Fruit fly (Drosophila melanogaster) whole organism, embryonic: ENCODE results near the gene loaf.

Experiments
- ATbp ChIP-seq: fragments of 200-800 bp; sonication (Bioruptor generic); optimal IDR thresholded peaks from 2 replicates; lab custom pipeline; 2017; ENCODE audit warnings: missing biosample characterization, mild to moderate bottlenecking, missing genetic modification characterization, missing genetic modification reagents
- BEAF-32 ChIP-seq: fragments of 200-800 bp; sonication (Bioruptor generic); optimal IDR thresholded peaks from 3 replicates; lab custom pipeline; 2017; ENCODE audit warnings: missing biosample characterization, missing genetic modification characterization, mild to moderate bottlenecking, moderate library complexity, missing genetic modification reagents
- Bteb2 ChIP-seq: fragments of 200-800 bp; sonication (Bioruptor generic); optimal IDR thresholded peaks from 2 replicates; lab custom pipeline; 2016; ENCODE audit warnings: missing biosample characterization, missing genetic modification characterization
- CG12391 ChIP-seq: fragments of 200-800 bp; sonication (Bioruptor generic); optimal IDR thresholded peaks from 3 replicates; lab custom pipeline; 2018; ENCODE audit warnings: missing biosample characterization, mild to moderate bottlenecking, missing genetic modification characterization, moderate library complexity
- CG12659 ChIP-seq: fragments of 200-800 bp; sonication (Bioruptor generic); optimal IDR thresholded peaks from 3 replicates; lab custom pipeline; 2017; ENCODE audit warnings: mild to moderate bottlenecking, missing biosample characterization, missing genetic modification reagents, missing genetic modification characterization
- CG13424 ChIP-seq: fragments of 200-800 bp; sonication (Bioruptor generic); optimal IDR thresholded peaks from 2 replicates; lab custom pipeline; 2019; ENCODE audit warnings: missing biosample characterization, mild to moderate bottlenecking, missing genetic modification characterization, moderate library complexity
- CG13624 ChIP-seq: fragments of 200-800 bp; sonication (Bioruptor generic); optimal IDR thresholded peaks from 2 replicates; lab custom pipeline; 2016; ENCODE audit warnings: missing biosample characterization, missing genetic modification characterization
- CG14441 ChIP-seq: fragments of 200-800 bp; sonication (Bioruptor generic); IDR thresholded peaks from 2 replicates; pipeline ENCODE4 v1.3.6; 2022; ENCODE audit warnings: missing biosample characterization, missing genetic modification characterization
- CG14710 ChIP-seq: fragments of 200-800 bp; sonication (Bioruptor generic); optimal IDR thresholded peaks from 3 replicates; lab custom pipeline; 2019; ENCODE audit warnings: missing biosample characterization, mild to moderate bottlenecking, missing genetic modification characterization, moderate library complexity
- CG15514 ChIP-seq: fragments of 200-800 bp; sonication (Bioruptor generic); optimal IDR thresholded peaks from 3 replicates; lab custom pipeline; 2017; ENCODE audit warnings: missing biosample characterization, missing genetic modification characterization, mild to moderate bottlenecking, moderate library complexity, missing genetic modification reagents
- CG1603 ChIP-seq: fragments of 200-800 bp; sonication (Bioruptor generic); optimal IDR thresholded peaks from 2 replicates; lab custom pipeline; 2019; ENCODE audit warnings: missing biosample characterization, mild to moderate bottlenecking, missing genetic modification characterization, moderate library complexity
- CG17186 ChIP-seq: fragments of 200-800 bp; sonication (Bioruptor generic); optimal IDR thresholded peaks from 3 replicates; lab custom pipeline; 2017; ENCODE audit warnings: missing biosample characterization, missing genetic modification reagents, missing genetic modification characterization
- CG17361 ChIP-seq: fragments of 200-800 bp; sonication (Bioruptor generic); IDR thresholded peaks from 3 replicates; pipeline ENCODE4 v1.3.6; 2022; ENCODE audit warnings: missing biosample characterization, missing genetic modification characterization
- CG2120 ChIP-seq: fragments of 200-800 bp; sonication (Bioruptor generic); optimal IDR thresholded peaks from 3 replicates; lab custom pipeline; 2016; ENCODE audit warnings: missing biosample characterization, missing genetic modification characterization
- CG2202 ChIP-seq: fragments of 200-800 bp; sonication (Bioruptor generic); optimal IDR thresholded peaks from 2 replicates; lab custom pipeline; 2018; ENCODE audit warnings: missing biosample characterization, mild to moderate bottlenecking, missing genetic modification characterization
- CG2712 ChIP-seq: fragments of 200-800 bp; optimal IDR thresholded peaks from 3 replicates; lab custom pipeline; 2019; ENCODE audit warnings: missing biosample characterization, mild to moderate bottlenecking, missing genetic modification characterization, moderate library complexity
- CG30403 ChIP-seq: fragments of 200-800 bp; sonication (Bioruptor generic); optimal IDR thresholded peaks from 3 replicates; lab custom pipeline; 2016; ENCODE audit warnings: missing biosample characterization, missing genetic modification characterization
- CG4617 ChIP-seq: fragments of 200-800 bp; sonication (Bioruptor generic); optimal IDR thresholded peaks from 3 replicates; lab custom pipeline; 2016; ENCODE audit warnings: missing biosample characterization, missing genetic modification characterization, borderline replicate concordance
- CG7839 ChIP-seq: fragments of 200-800 bp; sonication (Bioruptor generic); optimal IDR thresholded peaks from 3 replicates; lab custom pipeline; 2018; ENCODE audit warnings: missing biosample characterization, mild to moderate bottlenecking, missing genetic modification characterization, moderate library complexity
- CG7928 ChIP-seq: fragments of 200-800 bp; sonication (Bioruptor generic); optimal IDR thresholded peaks from 2 replicates; lab custom pipeline; 2017; ENCODE audit warnings: missing biosample characterization, mild to moderate bottlenecking, missing genetic modification characterization
- CG8290 ChIP-seq, 3 experiments: fragments of 200-800 bp; sonication (Bioruptor generic); optimal IDR thresholded peaks; 2 replicates each; lab custom pipeline; 2016 to 2019; ENCODE audit warnings: missing biosample characterization in 3 of 3, missing genetic modification characterization in 3 of 3, mild to moderate bottlenecking in 2 of 3, moderate library complexity in 1 of 3
- CG9797 ChIP-seq: fragments of 200-800 bp; sonication (Bioruptor generic); optimal IDR thresholded peaks from 3 replicates; lab custom pipeline; 2018; ENCODE audit warnings: missing biosample characterization, mild to moderate bottlenecking, missing genetic modification characterization
- CHES-1-like ChIP-seq: fragments of 200-800 bp; sonication (Bioruptor generic); optimal IDR thresholded peaks from 2 replicates; lab custom pipeline; 2016; ENCODE audit warnings: missing biosample characterization, missing genetic modification characterization
- Dp ChIP-seq: fragments of 200-800 bp; sonication (Bioruptor generic); optimal IDR thresholded peaks from 2 replicates; lab custom pipeline; 2018; ENCODE audit warnings: missing biosample characterization, mild to moderate bottlenecking, missing genetic modification characterization, moderate library complexity
- E2f2 ChIP-seq: fragments of 200-800 bp; sonication (Bioruptor generic); IDR thresholded peaks from 2 replicates; pipeline ENCODE4 v1.3.6; 2022; ENCODE audit warnings: missing biosample characterization, missing genetic modification characterization
- Fer1 ChIP-seq: fragments of 200-800 bp; sonication (Bioruptor generic); optimal IDR thresholded peaks from 2 replicates; lab custom pipeline; 2017; ENCODE audit warnings: missing biosample characterization, mild to moderate bottlenecking, missing genetic modification characterization
- Hr51 ChIP-seq, 2 experiments: fragments of 200-800 bp; sonication (Bioruptor generic); optimal IDR thresholded peaks; 2 replicates in 1 of 2; 3 replicates in 1 of 2; lab custom pipeline; 2016 to 2018; ENCODE audit warnings: missing biosample characterization in 2 of 2, missing genetic modification characterization in 2 of 2, mild to moderate bottlenecking in 1 of 2, moderate library complexity in 1 of 2
- MBD-R2 ChIP-seq: fragments of 200-800 bp; sonication (Bioruptor generic); IDR thresholded peaks from 2 replicates; pipeline ENCODE4 v1.3.6; 2022; ENCODE audit warnings: missing biosample characterization, missing genetic modification characterization
- Med ChIP-seq: fragments of 200-800 bp; sonication (Bioruptor generic); peaks from one replicate; lab custom pipeline; 2016; ENCODE audit warnings: missing biosample characterization, missing genetic modification characterization, mild to moderate bottlenecking, inconsistent platforms, moderate library complexity
- Myb ChIP-seq: fragments of 200-800 bp; sonication (Bioruptor generic); optimal IDR thresholded peaks from 2 replicates; lab custom pipeline; 2016; ENCODE audit warnings: missing biosample characterization, missing genetic modification characterization
- Pdp1 ChIP-seq, 2 experiments: fragments of 200-800 bp; sonication (Bioruptor generic); optimal IDR thresholded peaks; 3 replicates each; lab custom pipeline; 2016; ENCODE audit warnings: missing biosample characterization in 2 of 2, missing genetic modification characterization in 2 of 2, mild to moderate bottlenecking in 1 of 2, moderate library complexity in 1 of 2
- Sin3A ChIP-seq: fragments of >200 bp; optimal IDR thresholded peaks from 2 replicates; lab custom pipeline; 2018
- amos ChIP-seq: fragments of 200-800 bp; sonication (Bioruptor generic); IDR thresholded peaks from 2 replicates; pipeline ENCODE4 v1.3.6; 2022; ENCODE audit warnings: missing biosample characterization, missing genetic modification characterization; ENCODE audit not compliant: partially characterized antibody
- ato ChIP-seq: fragments of 200-800 bp; sonication (Bioruptor generic); IDR thresholded peaks from 2 replicates; pipeline ENCODE4 v1.3.6; 2022; ENCODE audit warnings: missing biosample characterization, missing genetic modification characterization; ENCODE audit not compliant: partially characterized antibody
- ci ChIP-seq: fragments of 200-800 bp; sonication (Bioruptor generic); IDR thresholded peaks from 3 replicates; pipeline ENCODE4 v1.3.6; 2022; ENCODE audit warnings: missing biosample characterization, missing genetic modification characterization
- dm ChIP-seq: fragments of 200-800 bp; sonication (Bioruptor generic); optimal IDR thresholded peaks from 3 replicates; lab custom pipeline; 2016; ENCODE audit warnings: missing biosample characterization, missing genetic modification characterization
- ftz-f1 ChIP-seq: fragments of 200-800 bp; sonication (Bioruptor generic); optimal IDR thresholded peaks from 2 replicates; lab custom pipeline; 2016; ENCODE audit warnings: missing biosample characterization, missing genetic modification characterization
- hkb ChIP-seq, 2 experiments: fragments of 200-800 bp in 1 of 2; fragments of >200 bp in 1 of 2; sonication (Bioruptor generic) in 1 of 2; IDR thresholded peaks in 1 of 2; optimal IDR thresholded peaks in 1 of 2; 2 replicates each; pipeline versions ENCODE4 v1.3.6 to Lab custom; 2017 to 2022; ENCODE audit warnings: missing biosample characterization in 1 of 2, missing genetic modification characterization in 1 of 2
- jumu ChIP-seq: fragments of 200-800 bp; sonication (Bioruptor generic); optimal IDR thresholded peaks from 3 replicates; lab custom pipeline; 2016; ENCODE audit warnings: missing biosample characterization, missing genetic modification characterization
- kah ChIP-seq: fragments of 200-800 bp; sonication (Bioruptor generic); optimal IDR thresholded peaks from 2 replicates; lab custom pipeline; 2018; ENCODE audit warnings: missing biosample characterization, mild to moderate bottlenecking, missing genetic modification characterization
- nmo ChIP-seq: fragments of 200-800 bp; sonication (Bioruptor generic); optimal IDR thresholded peaks from 2 replicates; lab custom pipeline; 2018; ENCODE audit warnings: missing biosample characterization, mild to moderate bottlenecking, missing genetic modification characterization, moderate library complexity
- pho ChIP-seq: fragments of 200-800 bp; sonication (Bioruptor generic); optimal IDR thresholded peaks from 2 replicates; lab custom pipeline; 2016; ENCODE audit warnings: missing biosample characterization, missing genetic modification characterization
- prd ChIP-seq, 3 experiments: fragments of >200 bp in 2 of 3; fragments of 200-800 bp in 1 of 3; sonication (Bioruptor generic) in 1 of 3; optimal IDR thresholded peaks in 2 of 3; IDR thresholded peaks in 1 of 3; 2 replicates in 2 of 3; 3 replicates in 1 of 3; pipeline versions ENCODE4 v1.3.6 to Lab custom; 2017 to 2022; ENCODE audit warnings: missing biosample characterization in 1 of 3, missing genetic modification characterization in 1 of 3
- sens ChIP-seq: fragments of 200-800 bp; sonication (Bioruptor generic); peaks from one replicate; lab custom pipeline; 2016; ENCODE audit warnings: missing biosample characterization, missing genetic modification characterization
- seq ChIP-seq: fragments of 200-800 bp; sonication (Bioruptor generic); IDR thresholded peaks from 2 replicates; pipeline ENCODE4 v1.3.6; 2022; ENCODE audit warnings: missing biosample characterization, missing genetic modification characterization
- so ChIP-seq: fragments of 200-800 bp; sonication (Bioruptor generic); IDR thresholded peaks from 3 replicates; pipeline ENCODE4 v1.3.6; 2022; ENCODE audit warnings: missing biosample characterization, missing genetic modification characterization
- stwl ChIP-seq: fragments of 200-800 bp; sonication (Bioruptor generic); optimal IDR thresholded peaks from 3 replicates; lab custom pipeline; 2018; ENCODE audit warnings: missing biosample characterization, mild to moderate bottlenecking, missing genetic modification characterization, moderate library complexity
- tna ChIP-seq: fragments of 200-800 bp; sonication (Bioruptor generic); IDR thresholded peaks from 2 replicates; pipeline ENCODE4 v1.3.6; 2022; ENCODE audit warnings: missing biosample characterization, missing genetic modification characterization; ENCODE audit not compliant: partially characterized antibody

loaf gene

dm6 chr3L:11708633-11709116 is 57.3 kb downstream of the loaf start, which contains the start of the genes Ccdc56 and mtTFB1 (continued):
- TF ChIP-seq ato, result peak; percentile 22; the same call in 1 of the 2 replicates
- peak; percentile 2 for TF ChIP-seq dm (GFP tag; lab: Kevin White, UChicago)
- peak; percentile 29 for TF ChIP-seq CG12391 (tag; lab: Kevin White, UChicago)
- TF ChIP-seq CG8290 (GFP tag; optimal IDR thresholded peaks at IDR 0.05; lab: Kevin White, UChicago), result no peak
- peak in 1 of 2 experiments; percentile 30 for TF ChIP-seq CG8290 (tag; optimal IDR thresholded peaks at IDR 0.05; lab: Kevin White, UChicago)
- TF ChIP-seq CG30403 (GFP tag; lab: Kevin White, UChicago), result peak; percentile 0
- peak; percentile 31 for TF ChIP-seq CG7839
- TF ChIP-seq Bteb2 (GFP tag; lab: Kevin White, UChicago), result peak; percentile 13
- TF ChIP-seq CG7928 (GFP tag; lab: Kevin White, UChicago), result peak; percentile 3
- 0 out of 3 replicates have a peak, but pooled peaks have one; percentile 39 for TF ChIP-seq ci (GFP tag; lab: Robert Waterston, UW)
- no peak for TF ChIP-seq seq (GFP tag; lab: Robert Waterston, UW)
- no peak for TF ChIP-seq Fer1
- TF ChIP-seq CG4617 (GFP tag; lab: Kevin White, UChicago), result peak; percentile 4
- TF ChIP-seq CG14710 (tag; lab: Kevin White, UChicago), result peak; percentile 54
- peak; percentile 84 for TF ChIP-seq Dp (GFP tag; lab: Kevin White, UChicago)
- peak; percentile 51 for TF ChIP-seq BEAF-32 (GFP tag; lab: Kevin White, UChicago)
- peak; percentile 46; the same call in 1 of the 3 replicates for TF ChIP-seq CG17361
- TF ChIP-seq CG13624 (GFP tag; lab: Kevin White, UChicago), result no peak
- TF ChIP-seq Sin3A (lab: Kevin White, UChicago), result peak; percentile 16
- TF ChIP-seq CG15514 (GFP tag; lab: Kevin White, UChicago), result peak; percentile 53
- peak; percentile 77 for TF ChIP-seq sens (GFP tag; lab: Kevin White, UChicago)
- TF ChIP-seq hkb (optimal IDR thresholded peaks at IDR 0.05; lab: Kevin White, UChicago), result no peak
- 0 out of 2 replicates have a peak, but pooled peaks have one; percentile 6 for TF ChIP-seq hkb (GFP tag; IDR thresholded peaks at IDR 0.05; lab: Robert Waterston, UW)
- peak; percentile 65 for TF ChIP-seq Med (GFP tag; lab: Kevin White, UChicago)
- TF ChIP-seq Myb, result peak; percentile 78
- no peak for TF ChIP-seq CG2202 (tag; lab: Kevin White, UChicago)
- TF ChIP-seq prd (optimal IDR thresholded peaks at IDR 0.05; lab: Kevin White, UChicago), result no peak
- no peak for TF ChIP-seq prd (GFP tag; IDR thresholded peaks at IDR 0.05; lab: Robert Waterston, UW)
- TF ChIP-seq Pdp1 (GFP tag; optimal IDR thresholded peaks at IDR 0.05; lab: Kevin White, UChicago), result peak; percentile 11 to 83
- no peak for TF ChIP-seq ftz-f1 (GFP tag; lab: Kevin White, UChicago)
- TF ChIP-seq stwl (tag; lab: Kevin White, UChicago), result peak; percentile 57
- no peak for TF ChIP-seq CG14441 (GFP tag; lab: Robert Waterston, UW)
- TF ChIP-seq Hr51 (GFP tag; optimal IDR thresholded peaks at IDR 0.05; lab: Kevin White, UChicago), result no peak
- TF ChIP-seq so (GFP tag; lab: Robert Waterston, UW), result no peak
- peak; percentile 86 for TF ChIP-seq E2f2 (GFP tag; lab: Robert Waterston, UW)
- TF ChIP-seq MBD-R2 (GFP tag; lab: Robert Waterston, UW), result peak; percentile 65
- TF ChIP-seq CG9797 (GFP tag; lab: Kevin White, UChicago), result peak; percentile 94
- TF ChIP-seq nmo (GFP tag; lab: Kevin White, UChicago), result peak; percentile 29
- peak; percentile 2 for TF ChIP-seq CG13424
- peak; percentile 26 for TF ChIP-seq CG1603 (tag; lab: Kevin White, UChicago)
- TF ChIP-seq kah (GFP tag; lab: Kevin White, UChicago), result no peak
- no peak for TF ChIP-seq CHES-1-like (GFP tag; lab: Kevin White, UChicago)
- TF ChIP-seq ATbp (GFP tag; lab: Kevin White, UChicago), result no peak
- no peak; the same call in 1 of the 2 replicates for TF ChIP-seq amos (GFP tag; lab: Robert Waterston, UW)
- TF ChIP-seq CG2120 (GFP tag; lab: Kevin White, UChicago), result peak; percentile 20
- peak; percentile 60 for TF ChIP-seq CG17186
- TF ChIP-seq pho (GFP tag; lab: Kevin White, UChicago), result peak; percentile 13
- peak; percentile 20 for TF ChIP-seq CG2712 (tag; lab: Kevin White, UChicago)
- 0 out of 2 replicates have a peak, but pooled peaks have one; percentile 20 for TF ChIP-seq tna
- peak; percentile 11 for TF ChIP-seq jumu (GFP tag; lab: Kevin White, UChicago)
- peak; percentile 61 for TF ChIP-seq CG12659 (GFP tag; lab: Kevin White, UChicago)
